Worm (Caenorhabditis elegans): ENCODE results near the gene C05D12.4.

DNA sequence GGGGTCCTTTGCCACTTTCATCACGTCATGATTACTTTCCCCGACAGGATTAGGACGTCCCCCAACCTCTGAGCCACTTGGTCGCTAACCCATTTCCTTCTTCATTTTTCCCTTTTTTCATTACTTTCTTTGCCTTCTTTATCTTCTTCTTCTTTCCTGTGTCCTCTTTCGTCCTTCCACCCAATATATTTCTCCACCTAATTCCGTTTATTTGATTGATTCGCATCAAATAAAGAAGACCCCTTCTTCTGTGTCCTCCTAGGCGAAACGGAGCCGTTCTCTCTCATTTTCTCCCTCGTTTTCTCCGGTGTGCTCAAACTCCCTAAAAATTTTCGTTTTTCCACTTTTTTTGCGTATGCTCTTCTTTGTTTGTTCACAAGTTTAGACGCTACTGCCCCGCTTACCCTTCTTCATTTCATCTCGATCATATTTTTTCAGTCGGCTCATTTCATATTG lies 22.0 kb upstream of the C05D12.4 start, which contains the start of gene C05D12.7:
- no peak for TF ChIP-seq him-1 (tag; optimal IDR thresholded peaks at IDR 0.05)
- TF ChIP-seq dao-5 (tag; optimal IDR thresholded peaks at IDR 0.05): no peak
